Worm (Caenorhabditis elegans) whole organism, L3 larva: Measurements from ENCODE around the gene C12D8.9.

ENCODE experiments used
- aly-2 ChIP-seq: fragments of 150-350 bp; optimal IDR thresholded peaks from 2 replicates; lab custom pipeline; 2014; ENCODE audit warnings: missing biosample characterization, missing genetic modification characterization
- ama-1 ChIP-seq: fragments of 150-350 bp; optimal IDR thresholded peaks from 2 replicates; lab custom pipeline; 2018
- elt-3 ChIP-seq, 3 experiments: fragments of 150-350 bp in 1 of 3; sonication (generic microtip) in 2 of 3; optimal IDR thresholded peaks; 2 replicates in 2 of 3; 4 replicates in 1 of 3; lab custom pipeline; 2014 to 2017; ENCODE audit warnings: missing biosample characterization in 3 of 3, missing genetic modification characterization in 3 of 3
- fkh-10 ChIP-seq: sonication (generic microtip); optimal IDR thresholded peaks from 2 replicates; lab custom pipeline; 2017; ENCODE audit warnings: missing biosample characterization, missing genetic modification reagents, missing genetic modification characterization
- fos-1 ChIP-seq: fragments of 150-350 bp; optimal IDR thresholded peaks from 2 replicates; lab custom pipeline; 2014; ENCODE audit warnings: missing biosample characterization, missing genetic modification characterization
- lin-39 ChIP-seq: fragments of 150-350 bp; optimal IDR thresholded peaks from 2 replicates; lab custom pipeline; 2018; ENCODE audit warnings: missing biosample characterization, missing genetic modification reagents, missing genetic modification characterization
- pqm-1 ChIP-seq: fragments of 150-350 bp; optimal IDR thresholded peaks from 2 replicates; lab custom pipeline; 2017; ENCODE audit warnings: missing biosample characterization, missing genetic modification characterization, inconsistent platforms
- skn-1 ChIP-seq: fragments of 150-350 bp; optimal IDR thresholded peaks from 2 replicates; lab custom pipeline; 2014; ENCODE audit warnings: missing biosample characterization, missing genetic modification characterization
- snpc-4 ChIP-seq: fragments of 150-350 bp; optimal IDR thresholded peaks from 2 replicates; lab custom pipeline; 2014; ENCODE audit warnings: missing biosample characterization, missing genetic modification characterization
- ztf-11 ChIP-seq: fragments of 150-350 bp; optimal IDR thresholded peaks from 2 replicates; lab custom pipeline; 2014; ENCODE audit warnings: missing biosample characterization, missing genetic modification characterization

ce11 chrV:10210244-10210643, 32.8 kb downstream of the C12D8.9 start, which contains the start of gene tftc-3:
- TF ChIP-seq elt-3 (tag; optimal IDR thresholded peaks at IDR 0.05; lab: Kevin White, UChicago) (no peak), ztf-11 (tag; lab: Kevin White, UChicago) (no peak), aly-2 (tag; lab: Kevin White, UChicago) (no peak), lin-39 (tag; lab: Kevin White, UChicago) (no peak), fos-1 (tag; lab: Kevin White, UChicago) (no peak), ama-1 (lab: Kevin White, UChicago) (no peak), fkh-10 (no peak), snpc-4 (no peak), skn-1 (tag; lab: Kevin White, UChicago) (no peak), pqm-1 (no peak)
